Worm (Caenorhabditis elegans) whole organism, L2 larva: ENCODE measurements around the gene gln-2.

Experiments
- aly-2 ChIP-seq: fragments of 150-350 bp; optimal IDR thresholded peaks from 2 replicates; lab custom pipeline; 2014; ENCODE audit warnings: missing biosample characterization, missing genetic modification characterization
- lin-11 ChIP-seq: fragments of 150-350 bp; sonication (generic microtip); optimal IDR thresholded peaks from 2 replicates; lab custom pipeline; 2014; ENCODE audit warnings: missing biosample characterization, missing genetic modification characterization, inconsistent platforms, mixed read lengths
- lin-13 ChIP-seq: fragments of 150-350 bp; optimal IDR thresholded peaks from 2 replicates; lab custom pipeline; 2014; ENCODE audit warnings: missing biosample characterization, missing genetic modification reagents, missing genetic modification characterization
- lsy-2 ChIP-seq, 2 experiments: fragments of 150-350 bp in 1 of 2; sonication (generic microtip) in 1 of 2; optimal IDR thresholded peaks; 2 replicates each; lab custom pipeline; 2014 to 2017; ENCODE audit warnings: missing biosample characterization in 2 of 2, missing genetic modification characterization in 2 of 2
- nhr-237 ChIP-seq: fragments of 150-350 bp; optimal IDR thresholded peaks from 2 replicates; lab custom pipeline; 2014; ENCODE audit warnings: missing biosample characterization, missing genetic modification characterization
- unc-62 ChIP-seq: fragments of 150-350 bp; optimal IDR thresholded peaks from 2 replicates; lab custom pipeline; 2014; ENCODE audit warnings: missing biosample characterization, missing genetic modification reagents, missing genetic modification characterization

DNA sequence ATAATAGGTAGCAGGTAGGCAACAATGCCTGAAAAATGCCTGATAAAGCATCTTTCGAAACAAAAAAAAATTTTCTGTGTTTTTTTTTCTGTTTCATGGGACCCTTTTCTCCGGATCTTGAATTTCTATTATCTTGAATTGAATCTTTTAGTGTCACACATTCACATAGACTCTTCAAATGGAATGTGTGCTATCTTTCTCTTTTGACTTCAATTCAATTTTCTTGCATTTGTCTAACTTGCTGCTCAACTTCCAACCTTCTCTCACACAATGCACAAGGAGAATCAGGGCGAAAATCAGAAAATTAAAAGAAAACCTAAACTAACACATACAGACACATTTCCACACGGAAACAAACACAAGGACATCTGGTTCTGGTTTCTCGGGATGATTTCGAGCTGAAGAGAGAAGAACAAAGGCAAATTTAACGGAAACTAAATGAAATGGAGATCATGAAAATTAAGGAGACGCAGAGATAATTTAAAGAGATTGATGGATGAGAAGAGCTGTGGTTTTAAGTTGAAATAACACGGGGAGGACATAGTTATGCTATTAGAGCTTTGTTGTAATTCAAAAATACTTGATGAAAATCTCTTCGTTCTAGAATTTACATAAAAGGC, 27.7 kb upstream of the gln-2 start:
- TF ChIP-seq lin-11 (tag; lab: Kevin White, UChicago) (no peak), lsy-2 (tag; optimal IDR thresholded peaks at IDR 0.05; lab: Kevin White, UChicago) (no peak), lin-13 (no peak), aly-2 (tag; lab: Kevin White, UChicago) (no peak), nhr-237 (tag; lab: Kevin White, UChicago) (no peak), unc-62 (no peak)
